Fruit fly (Drosophila melanogaster) whole organism, embryonic: ENCODE measurements around the gene bib.

ENCODE experiments used
- Aef1 ChIP-seq: fragments of 200-800 bp; sonication (Bioruptor generic); IDR thresholded peaks from 3 replicates; pipeline ENCODE4 v1.3.6; 2022; ENCODE audit warnings: missing biosample characterization, missing genetic modification characterization
- Antp ChIP-seq: fragments of 200-800 bp; sonication (Bioruptor generic); optimal IDR thresholded peaks from 3 replicates; lab custom pipeline; 2016; ENCODE audit warnings: missing biosample characterization, missing genetic modification characterization
- Bteb2 ChIP-seq: fragments of 200-800 bp; sonication (Bioruptor generic); optimal IDR thresholded peaks from 2 replicates; lab custom pipeline; 2016; ENCODE audit warnings: missing biosample characterization, missing genetic modification characterization
- CG10274 ChIP-seq: fragments of 200-800 bp; sonication (Bioruptor generic); optimal IDR thresholded peaks from 3 replicates; lab custom pipeline; 2017; ENCODE audit warnings: missing biosample characterization, mild to moderate bottlenecking, missing genetic modification characterization
- CG10366 ChIP-seq: fragments of 200-800 bp; sonication (Bioruptor generic); IDR thresholded peaks from 2 replicates; pipeline ENCODE4 v1.3.6; 2022; ENCODE audit warnings: missing biosample characterization, missing genetic modification characterization
- CG11456 ChIP-seq: fragments of 200-800 bp; sonication (Bioruptor generic); IDR thresholded peaks from 3 replicates; pipeline ENCODE4 v1.3.6; 2022; ENCODE audit warnings: missing biosample characterization, missing genetic modification characterization
- CG11696 ChIP-seq: fragments of 200-800 bp; sonication (Bioruptor generic); IDR thresholded peaks from 2 replicates; pipeline ENCODE4 v1.3.6; 2022; ENCODE audit warnings: missing biosample characterization, missing genetic modification characterization
- CG12391 ChIP-seq: fragments of 200-800 bp; sonication (Bioruptor generic); optimal IDR thresholded peaks from 3 replicates; lab custom pipeline; 2018; ENCODE audit warnings: missing biosample characterization, mild to moderate bottlenecking, missing genetic modification characterization, moderate library complexity
- CG18476 ChIP-seq: fragments of 200-800 bp; sonication (Bioruptor generic); optimal IDR thresholded peaks from 2 replicates; lab custom pipeline; 2016; ENCODE audit warnings: missing biosample characterization, mild to moderate bottlenecking, missing genetic modification characterization
- CG2678 ChIP-seq: fragments of 200-800 bp; sonication (Bioruptor generic); optimal IDR thresholded peaks from 3 replicates; lab custom pipeline; 2019; ENCODE audit warnings: missing biosample characterization, mild to moderate bottlenecking, missing genetic modification characterization, moderate library complexity
- CG30403 ChIP-seq: fragments of 200-800 bp; sonication (Bioruptor generic); optimal IDR thresholded peaks from 3 replicates; lab custom pipeline; 2016; ENCODE audit warnings: missing biosample characterization, missing genetic modification characterization
- CG31365 ChIP-seq: fragments of 200-800 bp; sonication (Bioruptor generic); optimal IDR thresholded peaks from 2 replicates; lab custom pipeline; 2018; ENCODE audit warnings: missing biosample characterization, mild to moderate bottlenecking, missing genetic modification characterization
- CG33213 ChIP-seq: fragments of 200-800 bp; sonication (Bioruptor generic); optimal IDR thresholded peaks from 3 replicates; lab custom pipeline; 2016; ENCODE audit warnings: missing biosample characterization, missing genetic modification characterization
- CG4730 ChIP-seq: fragments of 200-800 bp; sonication (Bioruptor generic); IDR thresholded peaks from 2 replicates; pipeline ENCODE4 v1.3.6; 2022; ENCODE audit warnings: missing biosample characterization, missing genetic modification characterization
- CG5180 ChIP-seq: fragments of 200-800 bp; sonication (Bioruptor generic); optimal IDR thresholded peaks from 3 replicates; lab custom pipeline; 2017; ENCODE audit warnings: missing biosample characterization, missing genetic modification characterization, mild to moderate bottlenecking, moderate library complexity, missing genetic modification reagents
- CG6683 ChIP-seq: fragments of 200-800 bp; sonication (Bioruptor generic); optimal IDR thresholded peaks from 2 replicates; lab custom pipeline; 2017; ENCODE audit warnings: missing biosample characterization, mild to moderate bottlenecking, missing genetic modification characterization, missing genetic modification reagents
- CG6765 ChIP-seq: fragments of 200-800 bp; sonication (Bioruptor generic); optimal IDR thresholded peaks from 3 replicates; lab custom pipeline; 2017; ENCODE audit warnings: missing biosample characterization, mild to moderate bottlenecking, missing genetic modification characterization
- CG6813 ChIP-seq: fragments of 200-800 bp; sonication (Bioruptor generic); optimal IDR thresholded peaks from 2 replicates; lab custom pipeline; 2017; ENCODE audit warnings: missing biosample characterization, missing genetic modification characterization, mild to moderate bottlenecking, moderate library complexity, missing genetic modification reagents
- CG7357 ChIP-seq: fragments of 200-800 bp; sonication (Bioruptor generic); IDR thresholded peaks from 3 replicates; pipeline ENCODE4 v1.3.6; 2022; ENCODE audit warnings: missing biosample characterization, missing genetic modification characterization
- CG8359 ChIP-seq: fragments of 200-800 bp; sonication (Bioruptor generic); optimal IDR thresholded peaks from 2 replicates; lab custom pipeline; 2017; ENCODE audit warnings: missing biosample characterization, mild to moderate bottlenecking, missing genetic modification characterization, borderline replicate concordance
- CG9609 ChIP-seq: fragments of 200-800 bp; sonication (Bioruptor generic); optimal IDR thresholded peaks from 3 replicates; lab custom pipeline; 2016; ENCODE audit warnings: missing biosample characterization, missing genetic modification characterization
- CHES-1-like ChIP-seq: fragments of 200-800 bp; sonication (Bioruptor generic); optimal IDR thresholded peaks from 2 replicates; lab custom pipeline; 2016; ENCODE audit warnings: missing biosample characterization, missing genetic modification characterization
- Chrac-16 ChIP-seq: fragments of 200-800 bp; sonication (Bioruptor generic); optimal IDR thresholded peaks from 3 replicates; lab custom pipeline; 2016; ENCODE audit warnings: missing biosample characterization, missing genetic modification characterization
- Dek ChIP-seq: fragments of 200-800 bp; sonication (Bioruptor generic); optimal IDR thresholded peaks from 3 replicates; lab custom pipeline; 2019; ENCODE audit warnings: missing biosample characterization, mild to moderate bottlenecking, missing genetic modification characterization, moderate library complexity
- ERR ChIP-seq: fragments of 200-800 bp; sonication (Bioruptor generic); optimal IDR thresholded peaks from 2 replicates; lab custom pipeline; 2016; ENCODE audit warnings: missing biosample characterization, missing genetic modification characterization
- HHEX ChIP-seq: fragments of 200-800 bp; sonication (Bioruptor generic); optimal IDR thresholded peaks from 3 replicates; lab custom pipeline; 2017; ENCODE audit warnings: missing biosample characterization, mild to moderate bottlenecking, missing genetic modification characterization, missing genetic modification reagents
- HLH3B ChIP-seq: fragments of 200-800 bp; sonication (Bioruptor generic); IDR thresholded peaks from 2 replicates; pipeline ENCODE4 v1.3.6; 2022; ENCODE audit warnings: missing biosample characterization, missing genetic modification characterization
- Mrtf ChIP-seq: fragments of 200-800 bp; sonication (Bioruptor generic); IDR thresholded peaks from 3 replicates; pipeline ENCODE4 v1.3.6; 2022; ENCODE audit warnings: missing biosample characterization, missing genetic modification characterization
- Oli ChIP-seq: fragments of 200-800 bp; sonication (Bioruptor generic); optimal IDR thresholded peaks from 2 replicates; lab custom pipeline; 2018; ENCODE audit warnings: missing biosample characterization, mild to moderate bottlenecking, missing genetic modification characterization, moderate library complexity
- Vsx1 ChIP-seq: fragments of 200-800 bp; sonication (Bioruptor generic); optimal IDR thresholded peaks from 2 replicates; lab custom pipeline; 2017; ENCODE audit warnings: missing biosample characterization, mild to moderate bottlenecking, missing genetic modification characterization, missing genetic modification reagents
- abd-A ChIP-seq: fragments of 200-800 bp; sonication (Bioruptor generic); optimal IDR thresholded peaks from 3 replicates; lab custom pipeline; 2019; ENCODE audit warnings: missing biosample characterization, mild to moderate bottlenecking, missing genetic modification characterization, moderate library complexity
- ac ChIP-seq: fragments of 200-800 bp; sonication (Bioruptor generic); optimal IDR thresholded peaks from 3 replicates; lab custom pipeline; 2017; ENCODE audit warnings: missing biosample characterization, mild to moderate bottlenecking, missing genetic modification characterization
- ara ChIP-seq: fragments of 200-800 bp; sonication (Bioruptor generic); IDR thresholded peaks from 2 replicates; pipeline ENCODE4 v1.3.6; 2022; ENCODE audit warnings: missing biosample characterization, missing genetic modification characterization
- ash1 ChIP-seq: fragments of 200-800 bp; sonication (Bioruptor generic); optimal IDR thresholded peaks from 2 replicates; lab custom pipeline; 2018; ENCODE audit warnings: missing biosample characterization, mild to moderate bottlenecking, missing genetic modification characterization
- bbx ChIP-seq: fragments of 200-800 bp; sonication (Bioruptor generic); IDR thresholded peaks from 2 replicates; pipeline ENCODE4 v1.3.6; 2022; ENCODE audit warnings: missing biosample characterization, missing genetic modification characterization; ENCODE audit not compliant: partially characterized antibody
- bsh ChIP-seq, 2 experiments: fragments of 200-800 bp; sonication (Bioruptor generic); optimal IDR thresholded peaks; 2 replicates each; lab custom pipeline; 2017 to 2018; ENCODE audit warnings: mild to moderate bottlenecking in 2 of 2, missing biosample characterization in 2 of 2, missing genetic modification characterization in 2 of 2, moderate library complexity in 1 of 2
- cg ChIP-seq: fragments of 200-800 bp; sonication (Bioruptor generic); optimal IDR thresholded peaks from 3 replicates; lab custom pipeline; 2019; ENCODE audit warnings: missing biosample characterization, mild to moderate bottlenecking, missing genetic modification characterization, moderate library complexity
- dimm ChIP-seq: fragments of 200-800 bp; sonication (Bioruptor generic); IDR thresholded peaks from 2 replicates; pipeline ENCODE4 v1.3.6; 2022; ENCODE audit warnings: missing biosample characterization, missing genetic modification characterization
- emc ChIP-seq: fragments of 200-800 bp; sonication (Bioruptor generic); optimal IDR thresholded peaks from 2 replicates; lab custom pipeline; 2016; ENCODE audit warnings: missing biosample characterization, missing genetic modification characterization
- fd64A ChIP-seq: fragments of 200-800 bp; sonication (Bioruptor generic); optimal IDR thresholded peaks from 3 replicates; lab custom pipeline; 2018; ENCODE audit warnings: missing biosample characterization, mild to moderate bottlenecking, missing genetic modification characterization
- gsb ChIP-seq: fragments of 200-800 bp; sonication (Bioruptor generic); IDR thresholded peaks from 2 replicates; pipeline ENCODE4 v1.3.6; 2022; ENCODE audit warnings: missing biosample characterization, missing genetic modification characterization
- her ChIP-seq: fragments of 200-800 bp; sonication (Bioruptor generic); optimal IDR thresholded peaks from 2 replicates; lab custom pipeline; 2016; ENCODE audit warnings: missing biosample characterization, missing genetic modification characterization
- nerfin-2 ChIP-seq: fragments of 200-800 bp; sonication (Bioruptor generic); IDR thresholded peaks from 2 replicates; pipeline ENCODE4 v1.3.6; 2022; ENCODE audit warnings: missing biosample characterization, missing genetic modification characterization; ENCODE audit not compliant: partially characterized antibody
- nom ChIP-seq: fragments of 200-800 bp; sonication (Bioruptor generic); optimal IDR thresholded peaks from 2 replicates; lab custom pipeline; 2017; ENCODE audit warnings: missing biosample characterization, missing genetic modification characterization, mild to moderate bottlenecking, moderate library complexity, missing genetic modification reagents
- sisA ChIP-seq: fragments of 200-800 bp; sonication (Bioruptor generic); IDR thresholded peaks from 2 replicates; pipeline ENCODE4 v1.3.6; 2022; ENCODE audit warnings: missing biosample characterization, missing genetic modification characterization
- slp2 ChIP-seq: fragments of 200-800 bp; sonication (Bioruptor generic); optimal IDR thresholded peaks from 2 replicates; lab custom pipeline; 2016; ENCODE audit warnings: missing biosample characterization, missing genetic modification characterization
- sqz ChIP-seq: fragments of 200-800 bp; sonication (Bioruptor generic); optimal IDR thresholded peaks from 3 replicates; lab custom pipeline; 2018; ENCODE audit warnings: missing biosample characterization, mild to moderate bottlenecking, missing genetic modification characterization
- tio ChIP-seq: fragments of 200-800 bp; sonication (Bioruptor generic); optimal IDR thresholded peaks from 2 replicates; lab custom pipeline; 2017; ENCODE audit warnings: missing biosample characterization, missing genetic modification characterization, inconsistent platforms
- usp ChIP-seq: fragments of >200 bp; optimal IDR thresholded peaks from 2 replicates; lab custom pipeline; 2017; ENCODE audit warnings: missing biosample characterization, missing genetic modification characterization

Gene bib

dm6 chr2L:9984078-9984772, at the start of gene bib (continued):
- TF ChIP-seq ara (GFP tag; lab: Robert Waterston, UW) (peak; percentile 63), CG4730 (GFP tag; lab: Robert Waterston, UW) (peak; percentile 40; the same call in 1 of the 2 replicates), CG12391 (tag; lab: Kevin White, UChicago) (peak; percentile 93), CG10274 (GFP tag; lab: Kevin White, UChicago) (peak; percentile 16), nom (GFP tag; lab: Kevin White, UChicago) (peak; percentile 81), abd-A (tag; lab: Kevin White, UChicago) (no peak), Antp (peak; percentile 10), CG31365 (tag; lab: Kevin White, UChicago) (no peak), CG33213 (GFP tag; lab: Kevin White, UChicago) (no peak), usp (no peak), fd64A (GFP tag; lab: Kevin White, UChicago) (peak; percentile 20), dimm (GFP tag; lab: Robert Waterston, UW) (no peak), Chrac-16 (GFP tag; lab: Kevin White, UChicago) (peak; percentile 83), CG11696 (GFP tag; lab: Robert Waterston, UW) (no peak), sisA (GFP tag; lab: Robert Waterston, UW) (peak; percentile 51), sqz (GFP tag; lab: Kevin White, UChicago) (peak; percentile 78), Mrtf (peak; percentile 65; the same call in 2 of the 3 replicates), CG8359 (GFP tag; lab: Kevin White, UChicago) (peak; percentile 70), CG2678 (tag; lab: Kevin White, UChicago) (peak; percentile 90), CG11456 (no peak), nerfin-2 (GFP tag; lab: Robert Waterston, UW) (no peak), CG10366 (GFP tag; lab: Robert Waterston, UW) (peak; percentile 57; the same call in 1 of the 2 replicates), CG6813 (GFP tag; lab: Kevin White, UChicago) (peak; percentile 87), bsh (GFP tag; optimal IDR thresholded peaks at IDR 0.05; lab: Kevin White, UChicago) (peak; percentile 70 to 89), bbx (GFP tag; lab: Robert Waterston, UW) (peak; percentile 45), CG6765 (GFP tag; lab: Kevin White, UChicago) (peak; percentile 47), CG30403 (peak; percentile 87), Oli (tag; lab: Kevin White, UChicago) (peak; percentile 84), CG9609 (GFP tag; lab: Kevin White, UChicago) (no peak), slp2 (GFP tag; lab: Kevin White, UChicago) (no peak), ash1 (GFP tag; lab: Kevin White, UChicago) (no peak), CG6683 (GFP tag; lab: Kevin White, UChicago) (peak; percentile 65), tio (GFP tag; lab: Kevin White, UChicago) (peak; percentile 87), cg (GFP tag; lab: Kevin White, UChicago) (peak; percentile 10), CG5180 (GFP tag; lab: Kevin White, UChicago) (peak; percentile 96), ac (peak; percentile 81), Bteb2 (no peak), emc (no peak), gsb (GFP tag; lab: Robert Waterston, UW) (no peak), CG18476 (peak; percentile 61), Aef1 (peak; percentile 44), CHES-1-like (GFP tag; lab: Kevin White, UChicago) (peak; percentile 21), HHEX (GFP tag; lab: Kevin White, UChicago) (peak; percentile 75), HLH3B (peak; percentile 58), her (no peak), Dek (tag; lab: Kevin White, UChicago) (peak; percentile 59), Vsx1 (GFP tag; lab: Kevin White, UChicago) (peak; percentile 73), ERR (GFP tag; lab: Kevin White, UChicago) (no peak), CG7357 (peak; percentile 38; the same call in 1 of the 3 replicates)
